Comparison of ENCODE assay signal across 1 fruit fly cellular context in the genomic region with DNA sequence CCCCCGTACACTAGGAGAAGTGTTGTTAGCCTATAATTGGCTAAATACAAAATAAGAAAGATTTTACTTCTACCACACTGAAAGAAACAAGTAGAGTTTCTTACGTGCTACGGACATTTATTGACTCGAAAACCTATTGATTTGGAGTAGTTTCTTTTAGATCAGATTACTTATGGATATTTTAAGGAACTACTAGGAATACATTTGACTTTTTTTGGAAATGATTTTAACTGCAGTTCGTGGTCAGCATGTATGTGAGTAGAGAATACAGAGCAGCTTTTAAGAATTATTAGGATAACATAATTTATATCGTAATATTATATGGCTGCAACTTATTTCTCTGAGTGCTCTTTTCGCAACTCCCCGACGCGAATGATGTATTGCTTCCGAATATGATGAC.
TF ChIP-seq lines count a peak whose summit lies in the region.

No protein-coding gene starts in this region.

TF ChIP-seq in whole organism, embryonic, 481 proteins besides CTCF, POLR2A, EP300 and RAD21 (continued from another document):
- TF ChIP-seq CoRest (tag; optimal IDR thresholded peaks at IDR 0.05; lab: Kevin White, UChicago) (peak; percentile 10), YL-1 (GFP tag; optimal IDR thresholded peaks at IDR 0.05; lab: Kevin White, UChicago) (no peak), CG15269 (tag; optimal IDR thresholded peaks at IDR 0.05; lab: Kevin White, UChicago) (no peak), dmrt99B (tag; optimal IDR thresholded peaks at IDR 0.05; lab: Kevin White, UChicago) (peak; percentile 17), CG14710 (tag; optimal IDR thresholded peaks at IDR 0.05; lab: Kevin White, UChicago) (peak; percentile 13), CG12391 (tag; optimal IDR thresholded peaks at IDR 0.05; lab: Kevin White, UChicago) (no peak), Tbp (GFP tag; optimal IDR thresholded peaks at IDR 0.05; lab: Kevin White, UChicago) (no peak), CG11504 (tag; optimal IDR thresholded peaks at IDR 0.05; lab: Kevin White, UChicago) (peak; percentile 38), pfk (GFP tag; optimal IDR thresholded peaks at IDR 0.05; lab: Kevin White, UChicago) (no peak)
